Worm (Caenorhabditis elegans): ENCODE results near the gene ceh-28.

The ceh-28 gene

ce11 chrX:13100410-13100809, 25.9 kb downstream of the ceh-28 start, which contains the start of gene R03G8.6:
R03G8.6 (minus strand) TSS chrX:13100510.
- TF ChIP-seq elt-1 (tag; optimal IDR thresholded peaks at IDR 0.05) (no peak), egl-5 (tag; optimal IDR thresholded peaks at IDR 0.05) (no peak), fos-1 (tag; optimal IDR thresholded peaks at IDR 0.05) (no peak), pqm-1 (tag; optimal IDR thresholded peaks at IDR 0.05) (no peak), snpc-4 (tag; optimal IDR thresholded peaks at IDR 0.05) (no peak), lin-39 (tag; optimal IDR thresholded peaks at IDR 0.05) (no peak), nhr-28 (tag; optimal IDR thresholded peaks at IDR 0.05) (no peak), ceh-28 (tag; optimal IDR thresholded peaks at IDR 0.05) (no peak), fkh-10 (GFP tag; optimal IDR thresholded peaks at IDR 0.05) (no peak)

ce11 chrX:13102838-13103237, 28.4 kb downstream of the ceh-28 start:
- TF ChIP-seq egl-5 (tag; optimal IDR thresholded peaks at IDR 0.05), result no peak
- TF ChIP-seq elt-3 (tag; optimal IDR thresholded peaks at IDR 0.05), result no peak
- no peak for TF ChIP-seq nhr-77 (tag; optimal IDR thresholded peaks at IDR 0.05)
- no peak for TF ChIP-seq nhr-25 (tag; optimal IDR thresholded peaks at IDR 0.05)
- TF ChIP-seq ceh-28 (tag; optimal IDR thresholded peaks at IDR 0.05), result no peak
- no peak for TF ChIP-seq nhr-76 (tag; optimal IDR thresholded peaks at IDR 0.05)
- no peak for TF ChIP-seq nhr-23 (tag; optimal IDR thresholded peaks at IDR 0.05)
- no peak for TF ChIP-seq skn-1 (tag; optimal IDR thresholded peaks at IDR 0.05)
- no peak for TF ChIP-seq nhr-12 (tag; optimal IDR thresholded peaks at IDR 0.05)
- no peak for TF ChIP-seq nhr-11 (tag; optimal IDR thresholded peaks at IDR 0.05)
- no peak for TF ChIP-seq ceh-82 (tag; optimal IDR thresholded peaks at IDR 0.05)
- TF ChIP-seq fkh-10 (GFP tag; optimal IDR thresholded peaks at IDR 0.05), result no peak
- TF ChIP-seq pqm-1 (tag; optimal IDR thresholded peaks at IDR 0.05), result no peak
- TF ChIP-seq elt-1 (tag; optimal IDR thresholded peaks at IDR 0.05), result no peak
- no peak for TF ChIP-seq zag-1 (tag; optimal IDR thresholded peaks at IDR 0.05)
- no peak for TF ChIP-seq snpc-4 (tag; optimal IDR thresholded peaks at IDR 0.05)
- TF ChIP-seq fkh-2 (tag; optimal IDR thresholded peaks at IDR 0.05), result no peak
- TF ChIP-seq ceh-9 (tag; optimal IDR thresholded peaks at IDR 0.05), result no peak

- TF ChIP-seq ceh-16 (tag; optimal IDR thresholded peaks at IDR 0.05), result no peak
- no peak for TF ChIP-seq ZK546.5 (tag; optimal IDR thresholded peaks at IDR 0.05)
- TF ChIP-seq lsy-12 (tag; optimal IDR thresholded peaks at IDR 0.05), result peak; percentile 62
- TF ChIP-seq fkh-2 (tag; optimal IDR thresholded peaks at IDR 0.05), result no peak
- no peak for TF ChIP-seq fkh-10 (GFP tag; optimal IDR thresholded peaks at IDR 0.05)
- TF ChIP-seq elt-2 (tag; optimal IDR thresholded peaks at IDR 0.05), result peak; percentile 95
- peak; percentile 40 for TF ChIP-seq fos-1 (tag; optimal IDR thresholded peaks at IDR 0.05)
- no peak for TF ChIP-seq sea-2 (GFP tag; optimal IDR thresholded peaks at IDR 0.05)
- TF ChIP-seq unc-62 (GFP tag; optimal IDR thresholded peaks at IDR 0.05), result no peak
- no peak for TF ChIP-seq nhr-12 (tag; optimal IDR thresholded peaks at IDR 0.05)
- TF ChIP-seq nhr-43 (tag; optimal IDR thresholded peaks at IDR 0.05; ENCODE audit: poor library complexity, severe bottlenecking), result peak; percentile 87
- no peak for TF ChIP-seq ceh-28 (tag; optimal IDR thresholded peaks at IDR 0.05)
- no peak for TF ChIP-seq nhr-77 (tag; optimal IDR thresholded peaks at IDR 0.05)
- no peak for TF ChIP-seq unc-39 (tag; optimal IDR thresholded peaks at IDR 0.05)
- TF ChIP-seq ama-1 (optimal IDR thresholded peaks at IDR 0.05), result peak; percentile 70
- TF ChIP-seq nhr-25 (tag; optimal IDR thresholded peaks at IDR 0.05), result peak; percentile 65
- peak; percentile 85 for TF ChIP-seq pqm-1 (tag; optimal IDR thresholded peaks at IDR 0.05)
- TF ChIP-seq lin-39 (tag; optimal IDR thresholded peaks at IDR 0.05), result peak; percentile 69
- TF ChIP-seq lin-15B (tag; optimal IDR thresholded peaks at IDR 0.05), result peak; percentile 50
- TF ChIP-seq aly-2 (tag; optimal IDR thresholded peaks at IDR 0.05), result no peak
- peak; percentile 79 for TF ChIP-seq jun-1 (tag; optimal IDR thresholded peaks at IDR 0.05)
- no peak for TF ChIP-seq hmg-11 (tag; optimal IDR thresholded peaks at IDR 0.05)
- no peak for TF ChIP-seq nhr-67 (tag; optimal IDR thresholded peaks at IDR 0.05)
- TF ChIP-seq nhr-28 (tag; optimal IDR thresholded peaks at IDR 0.05), result no peak
- peak; percentile 79 for TF ChIP-seq nhr-23 (tag; optimal IDR thresholded peaks at IDR 0.05)
- TF ChIP-seq elt-3 (tag; optimal IDR thresholded peaks at IDR 0.05), result peak in 1 of 3 experiments; percentile 80
- no peak for TF ChIP-seq eor-1 (tag; optimal IDR thresholded peaks at IDR 0.05)
- peak; percentile 92 for TF ChIP-seq mdl-1 (tag; optimal IDR thresholded peaks at IDR 0.05)
- TF ChIP-seq snpc-4 (tag; optimal IDR thresholded peaks at IDR 0.05), result peak; percentile 53
- TF ChIP-seq egl-27 (tag; optimal IDR thresholded peaks at IDR 0.05), result peak; percentile 48
- TF ChIP-seq nhr-76 (tag; optimal IDR thresholded peaks at IDR 0.05), result no peak
- TF ChIP-seq daf-12 (tag; optimal IDR thresholded peaks at IDR 0.05), result no peak
- TF ChIP-seq egl-5 (tag; optimal IDR thresholded peaks at IDR 0.05), result no peak
- no peak for TF ChIP-seq ztf-11 (tag; optimal IDR thresholded peaks at IDR 0.05)
- no peak for TF ChIP-seq elt-1 (tag; optimal IDR thresholded peaks at IDR 0.05)
- TF ChIP-seq zag-1 (tag; optimal IDR thresholded peaks at IDR 0.05), result no peak
- TF ChIP-seq skn-1 (tag; optimal IDR thresholded peaks at IDR 0.05), result no peak
- no peak for TF ChIP-seq nhr-237 (tag; optimal IDR thresholded peaks at IDR 0.05)
- TF ChIP-seq pha-4 (tag; optimal IDR thresholded peaks at IDR 0.05), result peak; percentile 80
Measured at ce11 chrX:13104966-13105365, 30.5 kb downstream of the ceh-28 start, which contains the start of gene F17H10.1. F17H10.1 (plus strand) TSS chrX:13105241.

All from whole organism, L3 larva.